In the genomic region with DNA sequence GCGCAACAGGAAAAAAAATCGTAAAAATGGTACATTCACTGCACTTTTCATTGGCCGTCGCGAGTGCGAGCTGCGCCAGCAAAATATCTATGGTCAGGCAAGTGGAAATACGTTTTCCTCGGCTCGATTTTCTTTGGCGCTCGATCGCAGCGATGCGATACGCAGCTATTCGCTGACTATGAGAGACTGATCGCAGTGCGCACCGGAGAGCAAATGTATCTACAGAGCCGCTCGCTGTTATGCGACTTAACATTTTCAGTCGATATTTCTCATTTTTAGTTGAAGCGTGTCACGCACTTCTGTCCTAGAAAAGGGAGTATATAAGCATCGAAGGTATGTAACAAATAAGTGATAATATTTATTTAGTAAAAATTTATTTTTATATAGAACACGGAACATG, we compare ENCODE assay signal across 5 fruit fly cellular contexts.
A peak's percentile ranks its signal among the peaks of the same experiment; 100 is the strongest.
TF ChIP-seq lines count a peak whose summit lies in the region.

TSS of gene wgn (minus strand) at position 193 of the 400 bp plus-strand sequence.

- TF ChIP-seq CTCF in whole organism, embryonic (GFP tag; optimal IDR thresholded peaks at IDR 0.05; lab: Kevin White, UChicago), result no peak

TF ChIP-seq in whole organism, adult, 20 proteins besides CTCF, POLR2A, EP300 and RAD21:
- TF ChIP-seq tj (GFP tag; optimal IDR thresholded peaks at IDR 0.05; lab: Kevin White, UChicago) (peak; percentile 98), CG7101 (tag; optimal IDR thresholded peaks at IDR 0.05; lab: Kevin White, UChicago) (no peak)

TF ChIP-seq in whole organism, embryonic, 481 proteins besides CTCF, POLR2A, EP300 and RAD21 (continues in another document):
- no peak for TF ChIP-seq az2 (GFP tag; optimal IDR thresholded peaks at IDR 0.05; lab: Kevin White, UChicago)
- TF ChIP-seq Mrtf (GFP tag; IDR thresholded peaks at IDR 0.05; lab: Robert Waterston, UW), result no peak
- no peak for TF ChIP-seq CG7372 (GFP tag; IDR thresholded peaks at IDR 0.05; lab: Robert Waterston, UW)
- peak; percentile 97 for TF ChIP-seq Dll (GFP tag; IDR thresholded peaks at IDR 0.05; lab: Robert Waterston, UW; ENCODE audit: partially characterized antibody)
- no peak for TF ChIP-seq CG18599 (GFP tag; optimal IDR thresholded peaks at IDR 0.05; lab: Kevin White, UChicago)
- TF ChIP-seq CG6683 (GFP tag; optimal IDR thresholded peaks at IDR 0.05; lab: Kevin White, UChicago), result no peak
- TF ChIP-seq MTF-1 (GFP tag; optimal IDR thresholded peaks at IDR 0.05; lab: Kevin White, UChicago; ENCODE audit: borderline replicate concordance), result peak; percentile 2
- no peak for TF ChIP-seq B-H2 (GFP tag; optimal IDR thresholded peaks at IDR 0.05; lab: Kevin White, UChicago)
- TF ChIP-seq Optix (GFP tag; IDR thresholded peaks at IDR 0.05; lab: Robert Waterston, UW), result no peak
- TF ChIP-seq CG8478 (optimal IDR thresholded peaks at IDR 0.05; lab: Kevin White, UChicago), result no peak
- peak; percentile 74 for TF ChIP-seq CG2129 (GFP tag; IDR thresholded peaks at IDR 0.05; lab: Robert Waterston, UW; ENCODE audit: partially characterized antibody)
- TF ChIP-seq vfl (GFP tag; optimal IDR thresholded peaks at IDR 0.05; lab: Kevin White, UChicago), result no peak
- peak; percentile 85 for TF ChIP-seq Opbp (GFP tag; IDR thresholded peaks at IDR 0.05; lab: Robert Waterston, UW; ENCODE audit: partially characterized antibody)
- TF ChIP-seq knrl (GFP tag; IDR thresholded peaks at IDR 0.05; lab: Robert Waterston, UW; ENCODE audit: partially characterized antibody), result peak; percentile 68; the same call in 1 of the 3 replicates
- TF ChIP-seq D19A (tag; optimal IDR thresholded peaks at IDR 0.05; lab: Kevin White, UChicago), result no peak
- no peak for TF ChIP-seq phol (tag; optimal IDR thresholded peaks at IDR 0.05; lab: Kevin White, UChicago)
- TF ChIP-seq ato (GFP tag; IDR thresholded peaks at IDR 0.05; lab: Robert Waterston, UW; ENCODE audit: partially characterized antibody), result peak; percentile 13; the same call in 1 of the 2 replicates
- TF ChIP-seq lbe (GFP tag; optimal IDR thresholded peaks at IDR 0.05; lab: Kevin White, UChicago), result no peak
- no peak; the same call in 1 of the 2 replicates for TF ChIP-seq unc-4 (GFP tag; IDR thresholded peaks at IDR 0.05; lab: Robert Waterston, UW; ENCODE audit: partially characterized antibody)

TF ChIP-seq in whole organism, prepupa, 60 proteins besides CTCF, POLR2A, EP300 and RAD21:
- peak; percentile 29 for TF ChIP-seq CG6276 (GFP tag; optimal IDR thresholded peaks at IDR 0.05; lab: Kevin White, UChicago)
- TF ChIP-seq CG11762 (GFP tag; optimal IDR thresholded peaks at IDR 0.05; lab: Kevin White, UChicago; ENCODE audit: insufficient read depth), result no peak
- TF ChIP-seq Gug (GFP tag; IDR thresholded peaks at IDR 0.05; lab: Robert Waterston, UW), result no peak
- TF ChIP-seq svp (GFP tag; lab: Kevin White, UChicago), result peak; percentile 33
- no peak for TF ChIP-seq CG1621 (tag; optimal IDR thresholded peaks at IDR 0.05; lab: Kevin White, UChicago)
- TF ChIP-seq Sox15 (GFP tag; optimal IDR thresholded peaks at IDR 0.05; lab: Kevin White, UChicago), result no peak
- TF ChIP-seq dsx (GFP tag; optimal IDR thresholded peaks at IDR 0.05; lab: Kevin White, UChicago; ENCODE audit: poor library complexity, severe bottlenecking), result no peak
- TF ChIP-seq CG3032 (tag; optimal IDR thresholded peaks at IDR 0.05; lab: Kevin White, UChicago), result no peak
- TF ChIP-seq Eip93F (GFP tag; optimal IDR thresholded peaks at IDR 0.05; lab: Kevin White, UChicago), result peak; percentile 23
- TF ChIP-seq vri (GFP tag; optimal IDR thresholded peaks at IDR 0.05; lab: Kevin White, UChicago), result no peak
- peak; percentile 18 for TF ChIP-seq CG16779 (tag; optimal IDR thresholded peaks at IDR 0.05; lab: Kevin White, UChicago)
- no peak for TF ChIP-seq CG4318 (GFP tag; optimal IDR thresholded peaks at IDR 0.05; lab: Kevin White, UChicago)
- TF ChIP-seq CG15336 (GFP tag; IDR thresholded peaks at IDR 0.05; lab: Robert Waterston, UW), result peak; percentile 45; the same call in 1 of the 2 replicates
- TF ChIP-seq CG6808 (GFP tag; optimal IDR thresholded peaks at IDR 0.05; lab: Kevin White, UChicago), result peak; percentile 13
- peak; percentile 6 for TF ChIP-seq net (GFP tag; optimal IDR thresholded peaks at IDR 0.05; lab: Kevin White, UChicago)
- TF ChIP-seq CG8119 (GFP tag; IDR thresholded peaks at IDR 0.05; lab: Robert Waterston, UW), result peak; percentile 41; the same call in 1 of the 3 replicates
- no peak for TF ChIP-seq Ets21C (GFP tag; optimal IDR thresholded peaks at IDR 0.05; lab: Kevin White, UChicago)
- TF ChIP-seq eg (GFP tag; IDR thresholded peaks at IDR 0.05; lab: Robert Waterston, UW), result peak; percentile 58; the same call in 2 of the 3 replicates
- no peak for TF ChIP-seq Smox (GFP tag; optimal IDR thresholded peaks at IDR 0.05; lab: Kevin White, UChicago)

TF ChIP-seq in whole organism, pupa, 21 proteins besides CTCF, POLR2A, EP300 and RAD21:
- TF ChIP-seq D1 (tag; optimal IDR thresholded peaks at IDR 0.05; lab: Kevin White, UChicago), result no peak
- 0 out of 3 replicates have a peak, but pooled peaks have one; percentile 54 for TF ChIP-seq CG4496 (GFP tag; IDR thresholded peaks at IDR 0.05; lab: Robert Waterston, UW)
- peak; percentile 52; the same call in 1 of the 2 replicates for TF ChIP-seq Ets98B (GFP tag; IDR thresholded peaks at IDR 0.05; lab: Robert Waterston, UW)
- TF ChIP-seq EcR (GFP tag; optimal IDR thresholded peaks at IDR 0.05; lab: Kevin White, UChicago), result no peak
- TF ChIP-seq CG32121 (GFP tag; IDR thresholded peaks at IDR 0.05; lab: Robert Waterston, UW), result peak; percentile 61
- peak; percentile 41; the same call in 1 of the 2 replicates for TF ChIP-seq CG12605 (GFP tag; IDR thresholded peaks at IDR 0.05; lab: Robert Waterston, UW)
TF ChIP-seq in whole organism, pupa: peak in this region for 4.

TF ChIP-seq in whole organism, wandering third instar larva, 38 proteins besides CTCF, POLR2A, EP300 and RAD21:
- TF ChIP-seq Rel (GFP tag; optimal IDR thresholded peaks at IDR 0.05; lab: Kevin White, UChicago) (no peak), Rel (tag; optimal IDR thresholded peaks at IDR 0.05; lab: Kevin White, UChicago) (no peak), Dfd (GFP tag; optimal IDR thresholded peaks at IDR 0.05; lab: Kevin White, UChicago) (no peak), HLH106 (tag; optimal IDR thresholded peaks at IDR 0.05; lab: Kevin White, UChicago) (no peak), br (GFP tag; optimal IDR thresholded peaks at IDR 0.05; lab: Kevin White, UChicago) (no peak), rgr (GFP tag; optimal IDR thresholded peaks at IDR 0.05; lab: Kevin White, UChicago) (no peak), foxo (GFP tag; optimal IDR thresholded peaks at IDR 0.05; lab: Kevin White, UChicago) (no peak), Hr83 (GFP tag; optimal IDR thresholded peaks at IDR 0.05; lab: Kevin White, UChicago; ENCODE audit: poor library complexity, severe bottlenecking) (peak; percentile 28)
